Worm (Caenorhabditis elegans) whole organism, late embryonic: ENCODE data around the gene nhr-210.

Experiments
- C38D4.7 ChIP-seq: fragments of 200-800 bp; sonication (Bioruptor generic); optimal IDR thresholded peaks from 2 replicates; lab custom pipeline; 2018; ENCODE audit warnings: mild to moderate bottlenecking, missing genetic modification characterization, moderate library complexity, missing compliant biosample characterization
- ahr-1 ChIP-seq: sonication (generic microtip); optimal IDR thresholded peaks from 2 replicates; lab custom pipeline; 2016; ENCODE audit warnings: missing genetic modification characterization, missing compliant biosample characterization
- ceh-22 ChIP-seq: sonication (generic microtip); optimal IDR thresholded peaks from 2 replicates; lab custom pipeline; 2017; ENCODE audit warnings: missing biosample characterization, missing genetic modification characterization
- che-1 ChIP-seq: sonication (generic microtip); optimal IDR thresholded peaks from 2 replicates; lab custom pipeline; 2016; ENCODE audit warnings: mild to moderate bottlenecking, missing genetic modification characterization, missing compliant biosample characterization
- dmd-4 ChIP-seq: sonication (generic microtip); optimal IDR thresholded peaks from 2 replicates; lab custom pipeline; 2016; ENCODE audit warnings: borderline replicate concordance, missing genetic modification characterization, missing compliant biosample characterization
- elt-2 ChIP-seq: sonication (generic microtip); optimal IDR thresholded peaks from 2 replicates; lab custom pipeline; 2016; ENCODE audit warnings: missing genetic modification reagents, missing genetic modification characterization, missing compliant biosample characterization
- fkh-6 ChIP-seq: sonication (generic microtip); optimal IDR thresholded peaks from 2 replicates; lab custom pipeline; 2016; ENCODE audit warnings: missing genetic modification characterization, missing compliant biosample characterization
- hlh-13 ChIP-seq: fragments of 200-800 bp; sonication (Bioruptor generic); optimal IDR thresholded peaks from 2 replicates; lab custom pipeline; 2018; ENCODE audit warnings: mild to moderate bottlenecking, missing genetic modification characterization, missing compliant biosample characterization
- nfya-1 ChIP-seq: sonication (generic microtip); optimal IDR thresholded peaks from 2 replicates; lab custom pipeline; 2017; ENCODE audit warnings: missing genetic modification characterization, mild to moderate bottlenecking, missing compliant biosample characterization, antibody characterized with exemption, moderate library complexity
- nhr-11 ChIP-seq: fragments of 150-350 bp; optimal IDR thresholded peaks from 2 replicates; lab custom pipeline; 2014; ENCODE audit warnings: missing biosample characterization, missing genetic modification characterization
- rnt-1 ChIP-seq: sonication (generic microtip); optimal IDR thresholded peaks from 2 replicates; lab custom pipeline; 2016; ENCODE audit warnings: missing genetic modification characterization, missing compliant biosample characterization
- sox-2 ChIP-seq: fragments of 200-800 bp; sonication (Bioruptor generic); IDR thresholded peaks from 2 replicates; pipeline ENCODE4 v1.3.6; 2022; ENCODE audit warnings: missing genetic modification reagents, missing genetic modification characterization, missing compliant biosample characterization

DNA sequence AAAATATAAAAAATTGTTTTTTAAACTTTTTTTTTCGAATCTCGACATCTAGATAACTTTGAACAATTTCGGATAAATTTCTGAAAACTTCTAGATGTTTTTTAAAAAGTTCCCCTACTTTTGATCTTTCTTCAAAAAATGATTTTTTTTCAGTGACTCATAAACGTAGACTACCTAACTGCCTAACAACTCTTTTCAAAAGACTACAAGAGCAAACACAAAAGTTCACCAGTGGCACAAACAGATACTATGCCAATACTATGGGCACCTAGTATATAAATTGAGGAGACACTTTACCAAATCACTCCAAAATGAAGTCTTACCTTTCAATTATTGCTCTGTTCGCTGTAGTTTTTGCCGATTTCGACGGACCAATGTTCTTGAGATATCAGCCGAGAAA, 15.6 kb downstream of the nhr-210 start, which contains the start of gene srlf-35:
- no peak for TF ChIP-seq sox-2
- TF ChIP-seq fkh-6 (tag; lab: Kevin White, UChicago): no peak
- TF ChIP-seq che-1 (tag; lab: Kevin White, UChicago): no peak
- TF ChIP-seq elt-2 (tag; lab: Kevin White, UChicago): no peak
- no peak for TF ChIP-seq ceh-22 (tag; lab: Kevin White, UChicago)
- no peak for TF ChIP-seq dmd-4 (tag; lab: Kevin White, UChicago)
- TF ChIP-seq nhr-11 (tag; lab: Kevin White, UChicago): no peak
- no peak for TF ChIP-seq ahr-1 (tag; lab: Kevin White, UChicago)
- TF ChIP-seq nfya-1 (tag; lab: Kevin White, UChicago): no peak
- TF ChIP-seq rnt-1: no peak
- no peak for TF ChIP-seq C38D4.7 (GFP tag; lab: Kevin White, UChicago)
- no peak for TF ChIP-seq hlh-13
